Fruit fly (Drosophila melanogaster): Measurements from ENCODE around the gene Rfk.

Rfk gene

dm6 chr3R:7895457-7895856 is 17.6 kb downstream of the Rfk start (continued):
- TF ChIP-seq nau (GFP tag; optimal IDR thresholded peaks at IDR 0.05) (no peak), bigmax (GFP tag; optimal IDR thresholded peaks at IDR 0.05) (no peak), CG18764 (GFP tag; optimal IDR thresholded peaks at IDR 0.05) (peak; percentile 30), odd (GFP tag; optimal IDR thresholded peaks at IDR 0.05) (no peak), tio (GFP tag; optimal IDR thresholded peaks at IDR 0.05) (peak; percentile 61), D19A (tag; optimal IDR thresholded peaks at IDR 0.05) (no peak), CG6765 (GFP tag; optimal IDR thresholded peaks at IDR 0.05) (peak; percentile 3), lmd (GFP tag; IDR thresholded peaks at IDR 0.05) (peak; percentile 72; the same call in 1 of the 2 replicates), pan (optimal IDR thresholded peaks at IDR 0.05) (no peak), pan (GFP tag; optimal IDR thresholded peaks at IDR 0.05 in 1 of 2, IDR thresholded peaks at IDR 0.05 in 1 of 2) (peak in 1 of 2 experiments; percentile 82), Aef1 (GFP tag; IDR thresholded peaks at IDR 0.05) (peak; percentile 76), schlank (tag; optimal IDR thresholded peaks at IDR 0.05) (peak; percentile 30), Poxn (GFP tag; IDR thresholded peaks at IDR 0.05) (0 out of 2 replicates have a peak, but pooled peaks have one; percentile 12), bab2 (GFP tag; optimal IDR thresholded peaks at IDR 0.05) (no peak), pho (GFP tag; optimal IDR thresholded peaks at IDR 0.05) (peak; percentile 52), pb (GFP tag; optimal IDR thresholded peaks at IDR 0.05) (no peak), Eip74EF (GFP tag; optimal IDR thresholded peaks at IDR 0.05) (peak in 1 of 2 experiments; percentile 65), CG18011 (GFP tag; optimal IDR thresholded peaks at IDR 0.05) (no peak), so (GFP tag; IDR thresholded peaks at IDR 0.05) (peak; percentile 76; the same call in 1 of the 3 replicates), B-H2 (GFP tag; optimal IDR thresholded peaks at IDR 0.05) (no peak), CG9932 (GFP tag; IDR thresholded peaks at IDR 0.05) (peak; percentile 85), Dfd (GFP tag; optimal IDR thresholded peaks at IDR 0.05) (no peak), sna (GFP tag; IDR thresholded peaks at IDR 0.05; ENCODE audit: partially characterized antibody) (no peak), CG17612 (GFP tag; IDR thresholded peaks at IDR 0.05) (peak; percentile 47; the same call in 1 of the 2 replicates), fd3F (GFP tag; optimal IDR thresholded peaks at IDR 0.05) (peak; percentile 71), Nf-YB (GFP tag; optimal IDR thresholded peaks at IDR 0.05) (no peak), prd (optimal IDR thresholded peaks at IDR 0.05) (no peak), prd (GFP tag; IDR thresholded peaks at IDR 0.05) (peak; percentile 82), mld (GFP tag; IDR thresholded peaks at IDR 0.05; ENCODE audit: partially characterized antibody) (no peak), CG15269 (tag; optimal IDR thresholded peaks at IDR 0.05) (peak; percentile 87), danr (GFP tag; IDR thresholded peaks at IDR 0.05) (peak; percentile 40; the same call in 1 of the 2 replicates), CG2116 (GFP tag; optimal IDR thresholded peaks at IDR 0.05) (peak; percentile 12), CG8944 (GFP tag; optimal IDR thresholded peaks at IDR 0.05) (no peak), stwl (tag; optimal IDR thresholded peaks at IDR 0.05) (no peak), fd64A (GFP tag; optimal IDR thresholded peaks at IDR 0.05) (no peak), CrebB (tag; optimal IDR thresholded peaks at IDR 0.05) (peak; percentile 65), chn (GFP tag; optimal IDR thresholded peaks at IDR 0.05) (no peak), CG10979 (tag; optimal IDR thresholded peaks at IDR 0.05) (no peak), CG11560 (tag; IDR thresholded peaks at IDR 0.05) (no peak), Rx (GFP tag; IDR thresholded peaks at IDR 0.05) (0 out of 2 replicates have a peak, but pooled peaks have one; percentile 16), B-H1 (GFP tag; IDR thresholded peaks at IDR 0.05) (peak; percentile 75), dm (GFP tag; optimal IDR thresholded peaks at IDR 0.05) (no peak), CG6175 (GFP tag; IDR thresholded peaks at IDR 0.05) (peak; percentile 73; the same call in 1 of the 3 replicates), en (GFP tag; optimal IDR thresholded peaks at IDR 0.05) (peak; percentile 11), Mrtf (GFP tag; IDR thresholded peaks at IDR 0.05) (peak; percentile 67; the same call in 2 of the 3 replicates), dati (GFP tag; IDR thresholded peaks at IDR 0.05) (no peak), Dad (GFP tag; optimal IDR thresholded peaks at IDR 0.05) (peak; percentile 42), Dbx (GFP tag; IDR thresholded peaks at IDR 0.05) (peak; percentile 81), pzg (GFP tag; optimal IDR thresholded peaks at IDR 0.05) (no peak), sima (GFP tag; optimal IDR thresholded peaks at IDR 0.05) (no peak), gcm2 (GFP tag; optimal IDR thresholded peaks at IDR 0.05) (no peak), Meics (GFP tag; optimal IDR thresholded peaks at IDR 0.05) (peak; percentile 84)
